Worm (Caenorhabditis elegans): Measurements from ENCODE around the gene F53B1.9.

DNA sequence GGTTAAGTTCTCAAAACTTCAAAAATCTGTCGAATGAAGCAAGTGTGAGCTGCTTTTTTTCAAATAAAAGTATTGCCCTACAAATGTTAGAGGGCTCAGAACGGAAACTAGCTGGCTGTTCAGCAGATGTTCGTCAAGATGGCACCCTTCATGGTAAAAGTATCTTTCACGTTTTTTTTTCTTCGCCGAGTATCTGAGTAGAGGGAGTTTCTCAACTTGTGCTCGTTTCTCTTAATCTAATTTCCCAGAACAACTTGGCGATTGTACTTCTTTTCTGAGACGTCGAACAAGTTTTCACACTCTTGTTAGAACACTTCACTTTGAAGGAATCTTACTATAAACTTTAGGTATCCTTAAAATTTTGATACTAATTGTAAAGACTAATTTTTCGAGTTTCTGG, 43.9 kb downstream of the F53B1.9 start:
- TF ChIP-seq ceh-28 (tag; optimal IDR thresholded peaks at IDR 0.05) (no peak), lir-3 (tag; optimal IDR thresholded peaks at IDR 0.05) (no peak), nhr-111 (GFP tag; optimal IDR thresholded peaks at IDR 0.05) (no peak), ceh-82 (tag; optimal IDR thresholded peaks at IDR 0.05) (no peak), mep-1 (tag; optimal IDR thresholded peaks at IDR 0.05) (no peak)
